Worm (Caenorhabditis elegans) whole organism, L1 larva: ENCODE results near the gene ogt-1.

Experiments used
- alr-1 ChIP-seq: fragments of 200-800 bp; sonication (Bioruptor generic); optimal IDR thresholded peaks from 2 replicates; lab custom pipeline; 2018; ENCODE audit warnings: borderline replicate concordance, mild to moderate bottlenecking, missing genetic modification characterization, missing compliant biosample characterization
- ceh-82 ChIP-seq, 3 experiments: fragments of 150-350 bp in 1 of 3; sonication (generic microtip) in 2 of 3; optimal IDR thresholded peaks; 2 replicates each; lab custom pipeline; 2014 to 2017; ENCODE audit warnings: missing biosample characterization in 3 of 3, missing genetic modification characterization in 3 of 3
- elt-2 ChIP-seq: sonication (generic microtip); optimal IDR thresholded peaks from 2 replicates; lab custom pipeline; 2016; ENCODE audit warnings: missing genetic modification characterization, mild to moderate bottlenecking, inconsistent platforms, missing compliant biosample characterization, missing genetic modification reagents
- elt-3 ChIP-seq, 6 experiments: fragments of 150-350 bp in 1 of 6; sonication (generic microtip); optimal IDR thresholded peaks; 2 replicates each; lab custom pipeline; 2017 to 2018; ENCODE audit warnings: missing biosample characterization in 6 of 6, missing genetic modification characterization in 6 of 6, inconsistent platforms in 1 of 6
- fkh-10 ChIP-seq: sonication (generic microtip); optimal IDR thresholded peaks from 2 replicates; lab custom pipeline; 2017; ENCODE audit warnings: missing biosample characterization, missing genetic modification reagents, missing genetic modification characterization
- hlh-17 ChIP-seq: fragments of 200-800 bp; sonication (Bioruptor generic); optimal IDR thresholded peaks from 2 replicates; lab custom pipeline; 2018; ENCODE audit warnings: missing genetic modification characterization, mild to moderate bottlenecking, missing compliant biosample characterization, moderate library complexity, borderline replicate concordance
- nhr-11 ChIP-seq: fragments of 150-350 bp; optimal IDR thresholded peaks from 2 replicates; lab custom pipeline; 2014; ENCODE audit warnings: missing biosample characterization, missing genetic modification characterization
- nhr-12 ChIP-seq: sonication (generic microtip); optimal IDR thresholded peaks from 2 replicates; lab custom pipeline; 2017; ENCODE audit warnings: missing biosample characterization, missing genetic modification characterization
- nhr-76 ChIP-seq: sonication (generic microtip); optimal IDR thresholded peaks from 2 replicates; lab custom pipeline; 2017; ENCODE audit warnings: missing biosample characterization, missing genetic modification characterization
- nhr-84 ChIP-seq: sonication (generic microtip); optimal IDR thresholded peaks from 2 replicates; lab custom pipeline; 2017; ENCODE audit warnings: missing biosample characterization, missing genetic modification characterization
- pqm-1 ChIP-seq: sonication (generic microtip); optimal IDR thresholded peaks from 3 replicates; lab custom pipeline; 2017; ENCODE audit warnings: missing biosample characterization, missing genetic modification characterization
- unc-62 ChIP-seq: fragments of 150-350 bp; optimal IDR thresholded peaks from 2 replicates; lab custom pipeline; 2014; ENCODE audit warnings: missing biosample characterization, missing genetic modification reagents, missing genetic modification characterization

DNA sequence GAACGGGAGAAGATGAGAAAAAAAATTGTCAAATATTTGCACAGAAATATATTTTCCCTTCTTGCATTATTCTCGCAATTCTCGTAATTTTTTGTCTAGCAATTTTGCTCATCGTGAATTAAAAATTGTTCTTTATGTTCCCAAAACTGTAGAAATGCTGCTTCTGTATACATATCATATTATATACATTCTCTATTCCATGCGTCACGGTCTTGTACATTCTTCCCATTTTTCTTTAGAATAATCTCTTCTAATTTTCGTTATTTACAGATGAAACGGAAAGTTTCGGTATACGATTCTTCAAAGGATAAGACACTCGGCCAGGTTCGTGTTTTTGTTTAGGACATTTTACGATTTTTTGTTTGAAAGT lies 14.0 kb upstream of the ogt-1 start, which contains the start of gene acs-4:
- TF ChIP-seq pqm-1 (no peak), alr-1 (tag; lab: Kevin White, UChicago) (no peak), unc-62 (GFP tag; lab: Kevin White, UChicago) (no peak), hlh-17 (no peak), nhr-76 (tag; lab: Kevin White, UChicago) (no peak), nhr-84 (tag; lab: Kevin White, UChicago) (no peak), ceh-82 (tag; optimal IDR thresholded peaks at IDR 0.05; lab: Kevin White, UChicago) (no peak), nhr-12 (tag; lab: Kevin White, UChicago) (no peak), fkh-10 (GFP tag; lab: Kevin White, UChicago) (no peak), elt-2 (no peak), nhr-11 (tag; lab: Kevin White, UChicago) (no peak), elt-3 (tag; optimal IDR thresholded peaks at IDR 0.05; lab: Kevin White, UChicago) (no peak)
